Worm (Caenorhabditis elegans): ENCODE measurements around the gene gsto-2.
A peak's percentile ranks its signal among the peaks of the same experiment; 100 is the strongest.

gsto-2 gene

ce11 chrIII:8560836-8561235 lies 6.3 kb downstream of the gsto-2 start, which contains the start of gene acdh-6:
TSS of gene acdh-6 (plus strand) at chrIII:8561136.
- no peak for TF ChIP-seq lin-35 (GFP tag; optimal IDR thresholded peaks at IDR 0.05)
- no peak for TF ChIP-seq ZK185.1 (tag; optimal IDR thresholded peaks at IDR 0.05; ENCODE audit: poor library complexity, severe bottlenecking)
- no peak for TF ChIP-seq repo-1 (tag; optimal IDR thresholded peaks at IDR 0.05)
- no peak for TF ChIP-seq Y95B8A.8 (GFP tag; IDR thresholded peaks at IDR 0.05)
- no peak for TF ChIP-seq ccch-3 (GFP tag; optimal IDR thresholded peaks at IDR 0.05)
- TF ChIP-seq Y53G8AR.9 (GFP tag; conservative IDR thresholded peaks at IDR 0.05), result no peak
- TF ChIP-seq hsf-1 (GFP tag; IDR thresholded peaks at IDR 0.05), result no peak
- no peak for TF ChIP-seq egrh-3 (GFP tag; IDR thresholded peaks at IDR 0.05)

DNA sequence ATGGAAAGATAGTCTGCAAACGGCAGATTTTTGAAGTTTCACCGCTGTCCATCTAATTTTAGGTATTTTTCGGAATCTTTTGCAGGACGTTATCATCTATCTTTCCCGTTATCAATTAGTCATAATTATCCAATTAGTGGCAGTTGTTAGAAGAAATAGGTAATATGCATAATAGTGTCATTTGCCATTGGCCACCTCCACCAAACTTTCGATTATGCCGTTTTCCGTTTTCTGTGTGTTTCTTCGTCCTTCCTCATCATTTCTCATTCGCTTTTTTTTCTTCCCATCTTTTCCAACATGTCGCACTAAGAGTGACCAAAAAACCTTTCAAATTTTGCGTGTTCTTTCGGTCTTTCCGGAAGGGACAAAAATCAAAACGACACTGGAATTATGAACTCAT lies 9.8 kb downstream of the gsto-2 start:
- TF ChIP-seq ceh-79 (tag; optimal IDR thresholded peaks at IDR 0.05), result no peak
- no peak for TF ChIP-seq lin-26 (GFP tag; IDR thresholded peaks at IDR 0.05)
- TF ChIP-seq nfya-1 (tag; optimal IDR thresholded peaks at IDR 0.05; ENCODE audit: borderline replicate concordance, insufficient read depth), result no peak
- no peak for TF ChIP-seq bed-2 (GFP tag; IDR thresholded peaks at IDR 0.05)
- TF ChIP-seq unc-130 (GFP tag; optimal IDR thresholded peaks at IDR 0.05), result no peak

DNA sequence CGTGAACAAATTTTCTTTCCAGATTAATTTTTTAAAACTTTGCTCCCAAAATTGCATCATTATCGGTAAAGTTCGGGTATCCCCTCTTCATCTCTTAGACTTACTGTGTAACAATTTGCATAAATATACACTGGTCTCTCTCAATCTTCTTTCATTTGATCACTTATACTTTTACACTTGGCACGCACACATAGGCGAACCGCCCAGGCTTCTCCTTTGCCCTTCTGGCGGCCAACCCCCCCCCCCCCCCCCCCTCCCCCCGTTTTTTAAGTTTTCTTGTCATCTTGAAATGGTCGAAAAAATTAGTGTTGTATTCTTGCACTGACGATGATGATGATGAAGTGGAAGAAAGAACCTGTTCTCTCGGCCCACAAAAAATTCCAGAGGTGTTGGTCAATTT lies 15.7 kb downstream of the gsto-2 start:
- TF ChIP-seq egrh-3 (GFP tag; IDR thresholded peaks at IDR 0.05), result peak; percentile 72; the same call in 1 of the 2 replicates
- no peak for TF ChIP-seq nhr-27 (tag; optimal IDR thresholded peaks at IDR 0.05)
- TF ChIP-seq lsl-1 (GFP tag; optimal IDR thresholded peaks at IDR 0.05), result no peak

DNA sequence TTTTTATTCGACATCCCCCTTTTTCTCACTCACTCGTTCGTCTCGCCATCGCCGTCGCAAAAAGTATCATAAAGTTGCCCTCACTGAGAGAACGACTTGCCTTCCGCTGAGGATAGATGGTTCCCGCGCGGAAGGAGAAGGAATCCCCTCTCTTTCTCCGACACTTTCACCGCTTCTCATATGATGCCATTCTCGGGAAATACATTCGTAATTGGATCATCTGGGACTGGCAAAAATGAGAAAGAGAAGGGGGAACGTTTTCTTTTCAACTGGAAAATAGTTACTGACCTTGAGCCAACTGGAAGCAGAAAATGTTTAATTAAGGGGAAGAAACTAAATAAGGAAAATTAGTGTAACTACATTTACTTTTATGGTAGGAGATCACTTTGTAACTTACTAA lies 17.3 kb downstream of the gsto-2 start:
- TF ChIP-seq T07F8.4 (tag; optimal IDR thresholded peaks at IDR 0.05), result no peak
- no peak for TF ChIP-seq unc-130 (GFP tag; optimal IDR thresholded peaks at IDR 0.05)
- TF ChIP-seq dox-1 (GFP tag; IDR thresholded peaks at IDR 0.05), result no peak
- no peak for TF ChIP-seq rcor-1 (GFP tag; IDR thresholded peaks at IDR 0.05)
- no peak for TF ChIP-seq mel-28 (tag; optimal IDR thresholded peaks at IDR 0.05; ENCODE audit: borderline replicate concordance)
- TF ChIP-seq B0261.1 (tag; optimal IDR thresholded peaks at IDR 0.05), result no peak
- no peak for TF ChIP-seq rec-8 (tag; optimal IDR thresholded peaks at IDR 0.05)
- no peak for TF ChIP-seq nhr-27 (tag; optimal IDR thresholded peaks at IDR 0.05)
- no peak for TF ChIP-seq sea-2 (GFP tag; IDR thresholded peaks at IDR 0.05)
- no peak for TF ChIP-seq hlh-26 (GFP tag; conservative IDR thresholded peaks at IDR 0.05)
- no peak for TF ChIP-seq Y56A3A.18 (GFP tag; IDR thresholded peaks at IDR 0.05)
- TF ChIP-seq F52B5.7 (tag; optimal IDR thresholded peaks at IDR 0.05), result no peak
- TF ChIP-seq ceh-79 (tag; optimal IDR thresholded peaks at IDR 0.05), result no peak
- TF ChIP-seq ekl-4 (GFP tag; IDR thresholded peaks at IDR 0.05), result no peak
- no peak for TF ChIP-seq atf-7 (tag; optimal IDR thresholded peaks at IDR 0.05)
- TF ChIP-seq efl-1 (GFP tag; optimal IDR thresholded peaks at IDR 0.05), result no peak
- no peak for TF ChIP-seq F33H1.4 (GFP tag; IDR thresholded peaks at IDR 0.05)
- TF ChIP-seq mes-4 (tag; optimal IDR thresholded peaks at IDR 0.05), result no peak
- no peak for TF ChIP-seq egrh-3 (GFP tag; IDR thresholded peaks at IDR 0.05)
- TF ChIP-seq ceh-40 (GFP tag; IDR thresholded peaks at IDR 0.05), result no peak

ce11 chrIII:8573301-8573700 lies 18.7 kb downstream of the gsto-2 start:
- TF ChIP-seq tbp1 (GFP tag; optimal IDR thresholded peaks at IDR 0.05) (no peak), lin-40 (tag; optimal IDR thresholded peaks at IDR 0.05) (no peak), attf-5 (GFP tag; optimal IDR thresholded peaks at IDR 0.05) (no peak), ceh-40 (GFP tag; IDR thresholded peaks at IDR 0.05) (no peak), lsl-1 (GFP tag; optimal IDR thresholded peaks at IDR 0.05) (no peak), rpc-1 (optimal IDR thresholded peaks at IDR 0.05) (no peak), rpc-1 (tag; optimal IDR thresholded peaks at IDR 0.05) (no peak), fkh-3 (tag; optimal IDR thresholded peaks at IDR 0.05) (no peak), pha-4 (tag; optimal IDR thresholded peaks at IDR 0.05) (no peak), K11D2.4 (GFP tag; IDR thresholded peaks at IDR 0.05) (no peak), zim-3 (tag; optimal IDR thresholded peaks at IDR 0.05) (no peak), B0261.1 (tag; optimal IDR thresholded peaks at IDR 0.05) (no peak), rec-8 (tag; optimal IDR thresholded peaks at IDR 0.05) (no peak), egl-44 (GFP tag; IDR thresholded peaks at IDR 0.05) (no peak), K12H6.12 (tag; optimal IDR thresholded peaks at IDR 0.05) (no peak), mxl-1 (tag; optimal IDR thresholded peaks at IDR 0.05) (no peak), repo-1 (tag; optimal IDR thresholded peaks at IDR 0.05) (no peak), pbrm-1 (GFP tag; IDR thresholded peaks at IDR 0.05) (no peak)
